Worm (Caenorhabditis elegans): ENCODE data around the gene lips-10.

Gene lips-10

DNA sequence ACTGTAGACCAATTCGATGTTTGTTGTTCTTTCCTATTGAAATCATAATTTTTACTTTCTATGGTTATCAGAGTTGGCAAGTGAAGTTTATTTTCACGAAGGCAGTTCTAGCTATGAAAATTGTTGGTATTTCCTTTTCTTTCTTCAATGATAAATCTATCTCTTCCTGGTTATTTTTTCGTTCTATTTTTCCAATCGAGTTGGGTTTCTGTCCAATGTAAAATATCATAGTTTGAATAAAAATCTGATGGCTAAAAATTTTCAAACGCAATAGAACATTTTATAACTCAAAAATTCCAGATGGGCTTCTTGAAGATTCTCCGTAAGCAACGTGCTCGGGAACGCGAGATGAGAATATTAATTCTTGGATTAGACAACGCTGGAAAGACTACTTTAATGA, 5.0 kb downstream of the lips-10 start, which contains the start of gene evl-20:
Gene evl-20 (plus strand): TSS at position 301 of the 400 bp plus-strand sequence.
- no peak for TF ChIP-seq ama-1 (optimal IDR thresholded peaks at IDR 0.05)
- TF ChIP-seq nhr-12 (tag; optimal IDR thresholded peaks at IDR 0.05), result no peak
- no peak for TF ChIP-seq lsy-12 (tag; optimal IDR thresholded peaks at IDR 0.05)
- no peak for TF ChIP-seq R02D3.7 (tag; optimal IDR thresholded peaks at IDR 0.05)
- no peak for TF ChIP-seq hmg-11 (tag; optimal IDR thresholded peaks at IDR 0.05)
- no peak for TF ChIP-seq nhr-23 (tag; optimal IDR thresholded peaks at IDR 0.05)
- TF ChIP-seq pqm-1 (tag; optimal IDR thresholded peaks at IDR 0.05), result no peak
- TF ChIP-seq ztf-4 (tag; optimal IDR thresholded peaks at IDR 0.05), result no peak
- TF ChIP-seq pha-4 (tag; optimal IDR thresholded peaks at IDR 0.05), result no peak
- no peak for TF ChIP-seq sea-2 (GFP tag; optimal IDR thresholded peaks at IDR 0.05)
- TF ChIP-seq elt-3 (tag; optimal IDR thresholded peaks at IDR 0.05), result no peak
- no peak for TF ChIP-seq nhr-28 (tag; optimal IDR thresholded peaks at IDR 0.05)
- no peak for TF ChIP-seq nhr-76 (tag; optimal IDR thresholded peaks at IDR 0.05)
- no peak for TF ChIP-seq nfya-1 (tag; optimal IDR thresholded peaks at IDR 0.05; ENCODE audit: insufficient read depth)

DNA sequence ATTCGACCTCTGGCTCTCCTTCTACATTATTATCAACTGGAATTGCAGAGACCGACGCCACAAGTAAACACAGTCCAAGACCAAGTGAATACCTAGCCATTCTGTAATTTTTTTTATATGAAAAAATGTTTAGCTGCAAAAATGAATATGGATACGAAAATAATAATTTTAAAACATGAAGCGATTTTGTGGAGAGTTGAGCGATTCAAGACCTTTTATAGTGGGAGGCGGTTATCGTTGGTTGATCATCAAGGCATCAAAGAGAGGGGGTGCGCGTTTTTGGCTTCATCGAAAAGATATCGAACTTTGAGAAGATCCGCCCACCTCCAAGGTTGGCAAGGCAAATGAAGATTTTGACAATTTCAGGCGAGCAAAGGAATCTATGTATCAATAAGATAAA, 7.8 kb downstream of the lips-10 start, which contains the start of gene cut-3:
Gene cut-3 (minus strand): TSS at position 101 of the 400 bp plus-strand sequence.
- TF ChIP-seq lin-15B (tag; optimal IDR thresholded peaks at IDR 0.05) (no peak), ceh-82 (tag; optimal IDR thresholded peaks at IDR 0.05) (no peak), egl-5 (tag; optimal IDR thresholded peaks at IDR 0.05) (no peak), sea-2 (GFP tag; optimal IDR thresholded peaks at IDR 0.05) (no peak), unc-39 (tag; optimal IDR thresholded peaks at IDR 0.05) (no peak), nhr-237 (tag; optimal IDR thresholded peaks at IDR 0.05) (no peak), pha-4 (tag; optimal IDR thresholded peaks at IDR 0.05) (no peak), elt-2 (tag; optimal IDR thresholded peaks at IDR 0.05) (no peak), nhr-23 (tag; optimal IDR thresholded peaks at IDR 0.05) (no peak), ZK546.5 (tag; optimal IDR thresholded peaks at IDR 0.05) (no peak), nhr-43 (tag; optimal IDR thresholded peaks at IDR 0.05; ENCODE audit: poor library complexity, severe bottlenecking) (no peak), nhr-77 (tag; optimal IDR thresholded peaks at IDR 0.05) (no peak), nhr-28 (tag; optimal IDR thresholded peaks at IDR 0.05) (no peak), ceh-16 (tag; optimal IDR thresholded peaks at IDR 0.05) (no peak), mml-1 (tag; optimal IDR thresholded peaks at IDR 0.05) (no peak), unc-62 (GFP tag; optimal IDR thresholded peaks at IDR 0.05) (no peak), jun-1 (tag; optimal IDR thresholded peaks at IDR 0.05) (no peak), skn-1 (tag; optimal IDR thresholded peaks at IDR 0.05) (no peak)

DNA sequence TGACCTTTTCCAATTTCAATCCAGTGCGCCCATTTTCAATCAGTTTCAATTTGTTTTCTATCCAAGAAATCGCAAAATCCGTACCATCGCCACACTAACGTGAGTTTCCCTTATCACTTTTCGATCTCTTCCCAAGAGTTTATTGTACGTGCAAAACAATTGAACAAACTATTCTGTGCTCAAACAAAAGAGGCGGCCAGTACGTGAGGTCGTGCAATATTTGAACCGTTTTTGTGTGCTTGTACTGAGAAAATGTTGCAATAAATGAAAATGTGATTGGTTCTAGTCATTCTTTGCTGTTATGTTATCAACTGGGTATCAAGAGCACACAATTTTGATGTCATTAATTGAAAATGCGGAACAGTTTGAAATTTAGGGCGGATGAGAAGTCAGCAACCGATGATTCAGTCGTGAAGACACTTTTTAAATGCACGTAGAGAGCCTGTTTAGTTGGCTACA, 10.7 kb downstream of the lips-10 start, which contains the start of gene F22B5.4:
Gene F22B5.4 (plus strand): TSS at position 51 of the 459 bp plus-strand sequence.
- TF ChIP-seq egl-27 (tag; optimal IDR thresholded peaks at IDR 0.05), result no peak
- peak; percentile 30 for TF ChIP-seq pqm-1 (tag; optimal IDR thresholded peaks at IDR 0.05)
- peak; percentile 55 for TF ChIP-seq pha-4 (tag; optimal IDR thresholded peaks at IDR 0.05)
- peak; percentile 12 for TF ChIP-seq jun-1 (tag; optimal IDR thresholded peaks at IDR 0.05)

DNA sequence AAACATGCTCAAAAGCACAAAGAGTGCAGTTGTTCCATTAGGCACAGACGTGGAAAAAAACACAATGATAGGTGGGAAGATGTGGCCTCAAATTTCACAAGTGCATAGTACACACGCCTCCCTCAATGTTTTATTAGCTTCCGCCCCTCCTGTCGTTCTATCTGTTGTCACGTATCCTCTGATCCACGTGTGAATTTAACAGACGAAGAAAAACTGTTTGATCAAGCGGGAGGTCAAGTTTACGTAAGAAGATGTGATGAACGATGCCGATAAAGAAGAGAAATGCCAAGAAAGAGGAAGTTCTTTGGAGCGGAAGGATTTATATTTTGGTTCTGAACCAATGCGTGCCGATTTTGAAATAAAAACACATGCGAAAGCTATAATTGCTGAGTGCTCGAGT, 11.8 kb downstream of the lips-10 start:
- TF ChIP-seq pha-4 (tag; optimal IDR thresholded peaks at IDR 0.05) (peak; percentile 10), ceh-9 (tag; optimal IDR thresholded peaks at IDR 0.05) (no peak), lsy-12 (tag; optimal IDR thresholded peaks at IDR 0.05) (no peak)

DNA sequence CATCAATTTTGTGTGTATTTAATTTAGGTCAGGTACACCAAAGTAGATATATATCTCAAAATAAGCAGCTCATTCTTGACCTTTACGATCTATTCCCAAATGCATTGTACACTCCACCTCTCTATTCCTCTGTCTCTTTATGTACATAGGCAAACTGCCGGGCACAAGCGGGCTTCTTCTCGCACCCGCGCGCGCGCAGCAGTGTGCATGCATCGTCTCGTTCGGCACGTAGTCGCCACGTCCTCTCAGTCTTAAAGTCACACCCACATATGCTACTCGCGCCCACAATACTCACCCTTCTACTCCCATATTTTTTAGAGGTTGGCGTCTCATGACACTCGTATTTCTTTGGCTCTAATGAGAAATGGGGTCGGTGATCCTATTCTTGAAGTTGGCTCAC, 12.5 kb downstream of the lips-10 start:
- TF ChIP-seq pha-4 (tag; optimal IDR thresholded peaks at IDR 0.05), result peak; percentile 73
- TF ChIP-seq hmg-11 (tag; optimal IDR thresholded peaks at IDR 0.05), result no peak
- TF ChIP-seq lin-39 (tag; optimal IDR thresholded peaks at IDR 0.05), result peak; percentile 90

DNA sequence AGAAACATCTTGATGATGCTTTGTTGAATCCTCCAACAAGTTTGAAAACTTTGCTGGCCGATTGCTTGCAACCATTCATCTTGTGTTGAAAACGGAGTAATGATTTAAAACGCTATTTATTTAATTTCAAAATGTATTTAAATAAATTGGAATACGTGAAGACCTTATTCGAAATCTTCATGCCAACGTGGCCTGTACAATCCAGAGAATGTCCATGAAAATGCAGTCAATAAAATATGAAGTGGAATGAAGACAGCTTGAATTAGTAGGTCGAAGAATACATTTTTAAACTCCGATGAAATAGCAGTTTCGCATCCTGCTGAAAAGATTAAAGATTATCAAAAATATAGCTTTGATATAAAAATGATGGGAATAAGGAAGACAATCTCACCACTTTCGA, 15.5 kb downstream of the lips-10 start, which contains the start of gene F22B5.5:
Gene F22B5.5 (minus strand): TSS at position 101 of the 400 bp plus-strand sequence.
- TF ChIP-seq eor-1 (tag; optimal IDR thresholded peaks at IDR 0.05) (no peak), nhr-28 (tag; optimal IDR thresholded peaks at IDR 0.05) (no peak), nhr-76 (tag; optimal IDR thresholded peaks at IDR 0.05) (no peak), ama-1 (optimal IDR thresholded peaks at IDR 0.05) (no peak), mdl-1 (tag; optimal IDR thresholded peaks at IDR 0.05) (no peak), ceh-16 (tag; optimal IDR thresholded peaks at IDR 0.05) (no peak), elt-3 (tag; optimal IDR thresholded peaks at IDR 0.05) (no peak), nhr-237 (tag; optimal IDR thresholded peaks at IDR 0.05) (no peak), nhr-43 (tag; optimal IDR thresholded peaks at IDR 0.05; ENCODE audit: poor library complexity, severe bottlenecking) (no peak), nhr-77 (tag; optimal IDR thresholded peaks at IDR 0.05) (no peak), aly-2 (tag; optimal IDR thresholded peaks at IDR 0.05) (no peak), skn-1 (tag; optimal IDR thresholded peaks at IDR 0.05) (no peak), lin-15B (tag; optimal IDR thresholded peaks at IDR 0.05) (no peak), sea-2 (GFP tag; optimal IDR thresholded peaks at IDR 0.05) (no peak), unc-62 (GFP tag; optimal IDR thresholded peaks at IDR 0.05) (no peak), nhr-25 (tag; optimal IDR thresholded peaks at IDR 0.05) (no peak), pqm-1 (tag; optimal IDR thresholded peaks at IDR 0.05) (no peak), mml-1 (tag; optimal IDR thresholded peaks at IDR 0.05) (no peak), ceh-82 (tag; optimal IDR thresholded peaks at IDR 0.05) (no peak), fkh-10 (GFP tag; optimal IDR thresholded peaks at IDR 0.05) (no peak)

Measured in whole organism, L3 larva.